Fruit fly (Drosophila melanogaster) whole organism: ENCODE measurements around the gene ND-18.

ENCODE experiments used
- CG8478 ChIP-seq: fragments of >200 bp; optimal IDR thresholded peaks from 2 replicates; lab custom pipeline; 2018; ENCODE audit warnings: inconsistent platforms
- Dll ChIP-seq: fragments of >200 bp; optimal IDR thresholded peaks from 2 replicates; lab custom pipeline; 2017
- EcR ChIP-seq, 2 experiments: fragments of >200 bp; optimal IDR thresholded peaks; 2 replicates each; lab custom pipeline; 2017; ENCODE audit warnings: missing biosample characterization in 2 of 2, missing genetic modification characterization in 2 of 2, missing genetic modification reagents in 2 of 2
- pan ChIP-seq: fragments of >200 bp; optimal IDR thresholded peaks from 2 replicates; lab custom pipeline; 2017
- psq ChIP-seq: fragments of >200 bp; optimal IDR thresholded peaks from 2 replicates; lab custom pipeline; 2017
- usp ChIP-seq: fragments of >200 bp; optimal IDR thresholded peaks from 2 replicates; lab custom pipeline; 2017; ENCODE audit warnings: missing biosample characterization, missing genetic modification characterization, mixed read lengths

- TF ChIP-seq pan (lab: Kevin White, UChicago): no peak
- TF ChIP-seq usp (GFP tag; lab: Kevin White, UChicago): no peak
- no peak for TF ChIP-seq psq (lab: Kevin White, UChicago)
- no peak for TF ChIP-seq CG8478 (lab: Kevin White, UChicago)
- no peak for TF ChIP-seq EcR (GFP tag; optimal IDR thresholded peaks at IDR 0.05; lab: Kevin White, UChicago)
- TF ChIP-seq Dll (lab: Kevin White, UChicago): no peak
Observed at dm6 chrX:19461630-19462029, 30.6 kb upstream of the ND-18 start.
